Fruit fly (Drosophila melanogaster): ENCODE measurements around the gene Sry-delta.

The Sry-delta gene

DNA sequence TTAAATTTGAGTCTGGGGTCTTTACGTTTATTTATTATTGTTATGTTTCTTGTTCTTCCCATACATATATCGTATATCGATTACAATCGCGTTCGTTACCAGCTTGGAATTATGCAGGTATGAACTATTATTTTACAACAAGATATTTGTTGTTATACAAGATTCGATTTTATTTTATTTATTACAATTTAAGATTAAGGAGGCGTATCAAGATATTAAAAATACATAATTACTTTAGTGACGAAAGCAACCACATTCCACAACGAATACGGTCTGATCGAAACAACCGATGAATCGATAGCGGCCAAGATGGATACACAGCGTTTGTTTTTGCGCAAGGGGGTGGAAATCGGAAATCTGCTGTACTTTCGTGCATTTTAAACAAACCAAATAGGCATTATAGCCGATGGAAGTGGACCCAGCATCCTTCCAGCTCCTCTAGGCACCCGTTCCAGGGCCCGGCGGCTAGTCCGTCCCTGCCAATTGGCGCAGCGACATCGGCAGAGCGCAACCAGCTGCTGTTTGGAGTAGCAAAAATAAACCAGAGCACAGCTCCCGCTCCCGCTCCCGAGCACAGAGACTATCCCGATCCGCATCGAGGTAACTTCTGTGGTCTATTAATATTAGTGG lies 45.4 kb upstream of the Sry-delta start, which contains the start of the genes CG15525 and CG11504 (continued):
- TF ChIP-seq CG5245 (GFP tag; optimal IDR thresholded peaks at IDR 0.05) (no peak), CG12219 (GFP tag; optimal IDR thresholded peaks at IDR 0.05) (no peak), sens (GFP tag) (peak; percentile 96), CG9797 (GFP tag; optimal IDR thresholded peaks at IDR 0.05) (peak; percentile 69), CG6683 (GFP tag; optimal IDR thresholded peaks at IDR 0.05) (no peak), ewg (GFP tag; optimal IDR thresholded peaks at IDR 0.05) (peak; percentile 52), gfzf (GFP tag; optimal IDR thresholded peaks at IDR 0.05) (peak; percentile 42), CG11085 (GFP tag; IDR thresholded peaks at IDR 0.05) (0 out of 2 replicates have a peak, but pooled peaks have one; percentile 9), az2 (GFP tag; optimal IDR thresholded peaks at IDR 0.05) (peak; percentile 51), bigmax (GFP tag; optimal IDR thresholded peaks at IDR 0.05) (no peak), CG13424 (tag; optimal IDR thresholded peaks at IDR 0.05) (peak; percentile 39), Xbp1 (GFP tag; optimal IDR thresholded peaks at IDR 0.05) (peak; percentile 72), bcd (GFP tag; optimal IDR thresholded peaks at IDR 0.05) (no peak), CG6791 (GFP tag; IDR thresholded peaks at IDR 0.05; ENCODE audit: partially characterized antibody) (peak; percentile 79), pita (GFP tag; optimal IDR thresholded peaks at IDR 0.05) (no peak), maf-S (GFP tag; optimal IDR thresholded peaks at IDR 0.05) (no peak), ind (GFP tag; optimal IDR thresholded peaks at IDR 0.05) (peak; percentile 67), Blimp-1 (GFP tag; optimal IDR thresholded peaks at IDR 0.05) (no peak), Dad (GFP tag; optimal IDR thresholded peaks at IDR 0.05) (peak; percentile 5), Hey (tag; optimal IDR thresholded peaks at IDR 0.05) (no peak), CG10321 (GFP tag; IDR thresholded peaks at IDR 0.05) (no peak), CG2678 (tag; optimal IDR thresholded peaks at IDR 0.05) (no peak), gcm2 (GFP tag; optimal IDR thresholded peaks at IDR 0.05) (no peak), CG13894 (tag; optimal IDR thresholded peaks at IDR 0.05) (no peak), CG17361 (GFP tag; IDR thresholded peaks at IDR 0.05) (no peak; the same call in 1 of the 3 replicates), ap (GFP tag; IDR thresholded peaks at IDR 0.05) (peak; percentile 51), sima (GFP tag; optimal IDR thresholded peaks at IDR 0.05) (no peak), CG3065 (GFP tag; optimal IDR thresholded peaks at IDR 0.05) (peak; percentile 2), da (GFP tag; optimal IDR thresholded peaks at IDR 0.05) (no peak), CG6854 (GFP tag; optimal IDR thresholded peaks at IDR 0.05) (no peak), grn (GFP tag; optimal IDR thresholded peaks at IDR 0.05) (no peak), Mad (GFP tag; optimal IDR thresholded peaks at IDR 0.05) (peak; percentile 50), CG7357 (GFP tag; IDR thresholded peaks at IDR 0.05) (no peak), CG17186 (GFP tag; optimal IDR thresholded peaks at IDR 0.05) (peak; percentile 71), CG10147 (GFP tag; optimal IDR thresholded peaks at IDR 0.05) (no peak), ase (GFP tag; IDR thresholded peaks at IDR 0.05) (peak; percentile 43; the same call in 1 of the 3 replicates), CG3726 (GFP tag; IDR thresholded peaks at IDR 0.05) (no peak), CG2875 (GFP tag; optimal IDR thresholded peaks at IDR 0.05) (no peak), CG9609 (GFP tag; optimal IDR thresholded peaks at IDR 0.05) (peak; percentile 36), CG4617 (GFP tag; optimal IDR thresholded peaks at IDR 0.05; ENCODE audit: borderline replicate concordance) (peak; percentile 96), tup (GFP tag; optimal IDR thresholded peaks at IDR 0.05) (no peak), CG2116 (GFP tag; optimal IDR thresholded peaks at IDR 0.05) (peak; percentile 88), CG10462 (GFP tag; optimal IDR thresholded peaks at IDR 0.05) (no peak), lab (GFP tag; optimal IDR thresholded peaks at IDR 0.05) (no peak), CG11504 (tag; optimal IDR thresholded peaks at IDR 0.05) (no peak), CG34422 (GFP tag; IDR thresholded peaks at IDR 0.05) (peak; percentile 79; the same call in 2 of the 3 replicates), ken (GFP tag; IDR thresholded peaks at IDR 0.05) (no peak), CG1603 (tag; optimal IDR thresholded peaks at IDR 0.05) (peak; percentile 64), Deaf1 (tag; optimal IDR thresholded peaks at IDR 0.05) (no peak), ems (GFP tag; optimal IDR thresholded peaks at IDR 0.05) (peak; percentile 46)
